Worm (Caenorhabditis elegans): ENCODE measurements around the gene trcs-2.

ce11 chrII:8766897-8767296 lies 44.6 kb downstream of the trcs-2 start, which contains the start of gene pah-1:
- TF ChIP-seq hnd-1 (tag; optimal IDR thresholded peaks at IDR 0.05) (no peak), ceh-36 (tag; optimal IDR thresholded peaks at IDR 0.05) (no peak), ama-1 (optimal IDR thresholded peaks at IDR 0.05) (no peak), sea-1 (GFP tag; conservative IDR thresholded peaks at IDR 0.05) (no peak), hmg-4 (GFP tag; optimal IDR thresholded peaks at IDR 0.05) (no peak), tra-4 (tag; optimal IDR thresholded peaks at IDR 0.05) (no peak), tbx-11 (GFP tag; IDR thresholded peaks at IDR 0.05) (no peak), pes-1 (GFP tag; IDR thresholded peaks at IDR 0.05) (no peak), F13C5.2 (tag; optimal IDR thresholded peaks at IDR 0.05) (no peak), flt-1 (GFP tag; IDR thresholded peaks at IDR 0.05) (no peak), B0310.2 (tag; optimal IDR thresholded peaks at IDR 0.05) (no peak), scrt-1 (GFP tag; IDR thresholded peaks at IDR 0.05) (no peak), ets-7 (tag; optimal IDR thresholded peaks at IDR 0.05) (no peak), hmbx-1 (tag; optimal IDR thresholded peaks at IDR 0.05) (no peak)

Data from whole organism, early embryonic.